Worm (Caenorhabditis elegans) whole organism, L4 larva: ENCODE data around the gene C07A9.12.

Experiments
- D1046.2 ChIP-seq: fragments of 200-800 bp; sonication (Bioruptor generic); IDR thresholded peaks from 2 replicates; pipeline ENCODE4 v1.3.6; 2022; ENCODE audit warnings: missing genetic modification characterization, missing compliant biosample characterization
- F26F4.8 ChIP-seq: fragments of 200-800 bp; sonication (Bioruptor generic); conservative IDR thresholded peaks from 2 replicates; pipeline ENCODE4 v1.3.6; 2022; ENCODE audit warnings: missing genetic modification characterization, missing compliant biosample characterization
- F37D6.2 ChIP-seq: sonication (generic microtip); optimal IDR thresholded peaks from 2 replicates; lab custom pipeline; 2016; ENCODE audit warnings: mild to moderate bottlenecking, missing genetic modification characterization, missing compliant biosample characterization
- F44E2.7 ChIP-seq: fragments of 200-800 bp; sonication (Bioruptor generic); IDR thresholded peaks from 2 replicates; pipeline ENCODE4 v2.1.2; 2022; ENCODE audit warnings: missing genetic modification characterization, missing compliant biosample characterization
- T20F7.1 ChIP-seq: fragments of 200-800 bp; sonication (Bioruptor generic); optimal IDR thresholded peaks from 2 replicates; lab custom pipeline; 2018; ENCODE audit warnings: mild to moderate bottlenecking, missing genetic modification characterization, missing compliant biosample characterization
- Y105C5A.15 ChIP-seq: fragments of 200-800 bp; sonication (Bioruptor generic); IDR thresholded peaks from 2 replicates; pipeline ENCODE4 v1.3.6; 2022; ENCODE audit warnings: missing genetic modification characterization, missing compliant biosample characterization
- Y5F2A.4 ChIP-seq: fragments of 200-800 bp; sonication (Bioruptor generic); optimal IDR thresholded peaks from 2 replicates; lab custom pipeline; 2018; ENCODE audit warnings: mild to moderate bottlenecking, missing genetic modification characterization, missing compliant biosample characterization
- ZK337.2 ChIP-seq: fragments of 200-800 bp; sonication (Bioruptor generic); IDR thresholded peaks from 2 replicates; pipeline ENCODE4 v1.3.6; 2022; ENCODE audit warnings: missing genetic modification reagents, missing genetic modification characterization, missing compliant biosample characterization
- aha-1 ChIP-seq: fragments of 150-350 bp; peaks from one replicate; lab custom pipeline; 2014; ENCODE audit warnings: missing biosample characterization, missing genetic modification characterization
- ama-1 ChIP-seq: fragments of 150-350 bp; optimal IDR thresholded peaks from 2 replicates; lab custom pipeline; 2014; ENCODE audit warnings: inconsistent platforms, mixed read lengths
- ceh-44 ChIP-seq: fragments of 200-800 bp; sonication (Bioruptor generic); IDR thresholded peaks from 2 replicates; pipeline ENCODE4 v1.3.6; 2022; ENCODE audit warnings: missing genetic modification reagents, missing genetic modification characterization, missing compliant biosample characterization
- ceh-82 ChIP-seq: sonication (generic microtip); optimal IDR thresholded peaks from 2 replicates; lab custom pipeline; 2017; ENCODE audit warnings: missing biosample characterization, missing genetic modification characterization
- ces-1 ChIP-seq: fragments of 150-350 bp; sonication (generic microtip); optimal IDR thresholded peaks from 4 replicates; lab custom pipeline; 2014; ENCODE audit warnings: missing biosample characterization, missing genetic modification reagents, missing genetic modification characterization
- cey-2 ChIP-seq: sonication (generic microtip); optimal IDR thresholded peaks from 3 replicates; lab custom pipeline; 2017; ENCODE audit warnings: missing genetic modification characterization, mild to moderate bottlenecking, missing compliant biosample characterization, antibody characterized with exemption, borderline replicate concordance; ENCODE audit not compliant: insufficient read depth
- daf-12 ChIP-seq: fragments of 150-350 bp; optimal IDR thresholded peaks from 2 replicates; lab custom pipeline; 2014; ENCODE audit warnings: missing biosample characterization, missing genetic modification reagents, missing genetic modification characterization
- dmd-8 ChIP-seq: fragments of 200-800 bp; sonication (Bioruptor generic); IDR thresholded peaks from 2 replicates; pipeline ENCODE4 v1.3.6; 2022; ENCODE audit warnings: missing genetic modification characterization, missing compliant biosample characterization
- dve-1 ChIP-seq: sonication (generic microtip); optimal IDR thresholded peaks from 2 replicates; lab custom pipeline; 2017; ENCODE audit warnings: antibody characterized with exemption, mild to moderate bottlenecking, missing genetic modification characterization, missing compliant biosample characterization; ENCODE audit not compliant: insufficient read depth
- egl-43 ChIP-seq: fragments of 200-800 bp; sonication (Bioruptor generic); IDR thresholded peaks from 2 replicates; pipeline ENCODE4 v1.3.6; 2022; ENCODE audit warnings: missing genetic modification reagents, missing genetic modification characterization, missing compliant biosample characterization
- hlh-11 ChIP-seq: fragments of 200-800 bp; sonication (Bioruptor generic); optimal IDR thresholded peaks from 2 replicates; lab custom pipeline; 2018; ENCODE audit warnings: mild to moderate bottlenecking, missing genetic modification characterization, missing compliant biosample characterization
- lim-7 ChIP-seq: fragments of 200-800 bp; sonication (Bioruptor generic); IDR thresholded peaks from 2 replicates; pipeline ENCODE4 v1.3.6; 2022; ENCODE audit warnings: missing genetic modification characterization, missing compliant biosample characterization
- lin-1 ChIP-seq: fragments of 200-800 bp; sonication (Bioruptor generic); IDR thresholded peaks from 2 replicates; pipeline ENCODE4 v1.3.6; 2022; ENCODE audit warnings: missing genetic modification reagents, missing genetic modification characterization, missing compliant biosample characterization
- lin-13 ChIP-seq: fragments of 150-350 bp; optimal IDR thresholded peaks from 2 replicates; lab custom pipeline; 2014; ENCODE audit warnings: missing biosample characterization, missing genetic modification reagents, missing genetic modification characterization
- lir-3 ChIP-seq: sonication (generic microtip); optimal IDR thresholded peaks from 2 replicates; lab custom pipeline; 2016; ENCODE audit warnings: mild to moderate bottlenecking, missing genetic modification characterization, missing compliant biosample characterization
- lsy-2 ChIP-seq, 2 experiments: fragments of 150-350 bp in 1 of 2; sonication (generic microtip) in 1 of 2; optimal IDR thresholded peaks; 2 replicates each; lab custom pipeline; 2014 to 2017; ENCODE audit warnings: missing biosample characterization in 2 of 2, missing genetic modification characterization in 2 of 2
- madf-5 ChIP-seq, 2 experiments: fragments of 200-800 bp; sonication (Bioruptor generic); IDR thresholded peaks; 2 replicates each; pipeline ENCODE4 v1.3.6; 2022; ENCODE audit warnings: missing compliant biosample characterization in 2 of 2, missing genetic modification characterization in 2 of 2
- madf-9 ChIP-seq: fragments of 200-800 bp; sonication (Bioruptor generic); conservative IDR thresholded peaks from 2 replicates; pipeline ENCODE4 v1.3.6; 2022; ENCODE audit warnings: missing genetic modification reagents, missing genetic modification characterization, missing compliant biosample characterization
- mdt-29 ChIP-seq: fragments of 200-800 bp; sonication (Bioruptor generic); IDR thresholded peaks from 2 replicates; pipeline ENCODE4 v1.3.6; 2022; ENCODE audit warnings: missing genetic modification reagents, missing genetic modification characterization, missing compliant biosample characterization
- mes-2 ChIP-seq: sonication (generic microtip); optimal IDR thresholded peaks from 2 replicates; lab custom pipeline; 2016; ENCODE audit warnings: missing genotype, mild to moderate bottlenecking, missing genetic modification characterization, missing compliant biosample characterization; ENCODE audit not compliant: poor library complexity, severe bottlenecking
- mxl-2 ChIP-seq: fragments of 200-800 bp; sonication (Bioruptor generic); conservative IDR thresholded peaks from 2 replicates; pipeline ENCODE4 v1.3.6; 2022; ENCODE audit warnings: missing genetic modification reagents, missing genetic modification characterization, missing compliant biosample characterization
- mxl-3 ChIP-seq: fragments of 200-800 bp; sonication (Bioruptor generic); optimal IDR thresholded peaks from 2 replicates; lab custom pipeline; 2018; ENCODE audit warnings: mild to moderate bottlenecking, missing genetic modification characterization, missing compliant biosample characterization
- nhr-10 ChIP-seq: fragments of 150-350 bp; optimal IDR thresholded peaks from 2 replicates; lab custom pipeline; 2014; ENCODE audit warnings: missing biosample characterization, missing genetic modification characterization
- nhr-111 ChIP-seq: fragments of 200-800 bp; sonication (Bioruptor generic); optimal IDR thresholded peaks from 2 replicates; lab custom pipeline; 2018; ENCODE audit warnings: mild to moderate bottlenecking, missing genetic modification characterization, missing compliant biosample characterization
- nhr-25 ChIP-seq: sonication (generic microtip); optimal IDR thresholded peaks from 2 replicates; lab custom pipeline; 2017; ENCODE audit warnings: missing genetic modification characterization, mild to moderate bottlenecking, missing compliant biosample characterization, antibody characterized with exemption, moderate library complexity, borderline replicate concordance; ENCODE audit not compliant: insufficient read depth
- nhr-28 ChIP-seq: fragments of 150-350 bp; optimal IDR thresholded peaks from 2 replicates; lab custom pipeline; 2014; ENCODE audit warnings: missing biosample characterization, missing genetic modification characterization
- nhr-76 ChIP-seq: fragments of 150-350 bp; optimal IDR thresholded peaks from 2 replicates; lab custom pipeline; 2014; ENCODE audit warnings: missing biosample characterization, missing genetic modification characterization
- nhr-77 ChIP-seq: fragments of 150-350 bp; optimal IDR thresholded peaks from 2 replicates; lab custom pipeline; 2014; ENCODE audit warnings: missing biosample characterization, missing genetic modification characterization
- rbr-2 ChIP-seq: sonication (generic microtip); optimal IDR thresholded peaks from 2 replicates; lab custom pipeline; 2016; ENCODE audit warnings: missing genotype, missing genetic modification characterization, missing compliant biosample characterization
- saeg-2 ChIP-seq: fragments of 200-800 bp; sonication (Bioruptor generic); IDR thresholded peaks from 2 replicates; pipeline ENCODE4 v1.3.6; 2022; ENCODE audit warnings: missing genetic modification reagents, missing genetic modification characterization, missing compliant biosample characterization
- set-16 ChIP-seq: fragments of 200-800 bp; sonication (Bioruptor generic); IDR thresholded peaks from 2 replicates; pipeline ENCODE4 v1.3.6; 2022; ENCODE audit warnings: missing genetic modification reagents, missing genetic modification characterization, missing compliant biosample characterization
- snpc-4 ChIP-seq: fragments of 150-350 bp; optimal IDR thresholded peaks from 2 replicates; lab custom pipeline; 2014; ENCODE audit warnings: missing biosample characterization, missing genetic modification characterization
- spr-1 ChIP-seq: sonication (generic microtip); optimal IDR thresholded peaks from 2 replicates; lab custom pipeline; 2016; ENCODE audit warnings: mild to moderate bottlenecking, missing genetic modification characterization, missing compliant biosample characterization
- tag-97 ChIP-seq: fragments of 200-800 bp; sonication (Bioruptor generic); IDR thresholded peaks from 2 replicates; pipeline ENCODE4 v1.3.6; 2022; ENCODE audit warnings: missing genetic modification characterization, missing compliant biosample characterization
- tra-1 ChIP-seq: fragments of 200-800 bp; sonication (Bioruptor generic); IDR thresholded peaks from 2 replicates; pipeline ENCODE4 v1.3.6; 2022; ENCODE audit warnings: missing genetic modification reagents, missing genetic modification characterization, missing compliant biosample characterization
- unc-62 ChIP-seq, 3 experiments: fragments of 150-350 bp in 1 of 3; sonication (generic microtip); optimal IDR thresholded peaks in 2 of 3; peaks in 1 of 3; 1 replicate in 1 of 3; 2 replicates in 2 of 3; lab custom pipeline; 2014 to 2017; ENCODE audit warnings: missing biosample characterization in 3 of 3, missing genetic modification characterization in 3 of 3, missing genetic modification reagents in 3 of 3, missing genotype in 1 of 3
- zip-11 ChIP-seq: fragments of 200-800 bp; sonication (Bioruptor generic); IDR thresholded peaks from 2 replicates; pipeline ENCODE4 v1.3.6; 2022; ENCODE audit warnings: missing genetic modification characterization, missing compliant biosample characterization

Gene C07A9.12

DNA sequence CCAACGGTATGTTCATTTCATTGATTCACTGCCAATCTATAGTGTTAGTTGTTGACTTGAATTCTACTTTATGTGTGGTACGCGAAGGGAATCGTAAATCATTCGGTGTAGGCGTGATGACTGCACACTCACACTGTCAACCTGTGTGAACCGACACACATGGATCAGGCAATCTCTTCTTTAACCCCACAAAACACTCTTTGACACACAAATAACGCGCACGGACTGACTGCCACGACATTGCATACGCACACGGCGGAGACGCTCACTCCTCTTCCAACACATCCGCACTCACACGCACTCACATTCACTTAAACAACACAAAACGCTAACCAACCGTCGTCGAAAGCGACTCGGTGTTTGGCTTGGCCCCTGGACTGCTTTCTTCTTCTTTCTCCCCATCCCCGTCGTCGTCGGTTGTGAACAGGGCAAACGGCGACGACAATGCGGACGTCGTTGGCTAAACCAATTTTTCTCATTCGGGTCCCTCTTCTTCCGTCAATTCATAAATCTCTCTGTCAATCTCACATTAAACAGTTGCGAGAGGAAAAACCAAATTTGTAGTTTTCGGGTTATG lies 27.1 kb downstream of the C07A9.12 start:
- no peak for TF ChIP-seq cey-2 (tag; lab: Kevin White, UChicago)
- TF ChIP-seq Y105C5A.15 (GFP tag; lab: Robert Waterston, UW): no peak
- TF ChIP-seq egl-43 (GFP tag; lab: Robert Waterston, UW): no peak
- peak; percentile 27 for TF ChIP-seq mxl-3 (GFP tag; lab: Kevin White, UChicago)
- no peak for TF ChIP-seq nhr-25 (tag; lab: Kevin White, UChicago)
- TF ChIP-seq ceh-44: no peak
- no peak for TF ChIP-seq daf-12 (tag; lab: Kevin White, UChicago)
- no peak for TF ChIP-seq T20F7.1 (GFP tag; lab: Kevin White, UChicago)
- peak; percentile 65 for TF ChIP-seq nhr-28
- no peak for TF ChIP-seq madf-9
- no peak for TF ChIP-seq mdt-29
- no peak for TF ChIP-seq rbr-2 (tag; lab: Kevin White, UChicago)
- no peak for TF ChIP-seq dmd-8 (GFP tag; lab: Robert Waterston, UW)
- TF ChIP-seq aha-1: peak; percentile 97
- no peak for TF ChIP-seq ZK337.2 (GFP tag; lab: Robert Waterston, UW)
- no peak for TF ChIP-seq lir-3
- no peak for TF ChIP-seq zip-11 (GFP tag; lab: Robert Waterston, UW)
- TF ChIP-seq spr-1: no peak
- no peak for TF ChIP-seq lin-13 (GFP tag; lab: Kevin White, UChicago)
- TF ChIP-seq Y5F2A.4 (GFP tag; lab: Kevin White, UChicago): no peak
- TF ChIP-seq nhr-77 (tag; lab: Kevin White, UChicago): no peak
- no peak for TF ChIP-seq F37D6.2
- TF ChIP-seq mxl-2: no peak
- no peak for TF ChIP-seq F26F4.8 (GFP tag; lab: Robert Waterston, UW)
- no peak for TF ChIP-seq ama-1
- TF ChIP-seq F44E2.7: no peak
- no peak for TF ChIP-seq ceh-82 (tag; lab: Kevin White, UChicago)
- no peak for TF ChIP-seq nhr-111 (GFP tag; lab: Kevin White, UChicago)
- TF ChIP-seq hlh-11 (tag; lab: Kevin White, UChicago): peak; percentile 8

DNA sequence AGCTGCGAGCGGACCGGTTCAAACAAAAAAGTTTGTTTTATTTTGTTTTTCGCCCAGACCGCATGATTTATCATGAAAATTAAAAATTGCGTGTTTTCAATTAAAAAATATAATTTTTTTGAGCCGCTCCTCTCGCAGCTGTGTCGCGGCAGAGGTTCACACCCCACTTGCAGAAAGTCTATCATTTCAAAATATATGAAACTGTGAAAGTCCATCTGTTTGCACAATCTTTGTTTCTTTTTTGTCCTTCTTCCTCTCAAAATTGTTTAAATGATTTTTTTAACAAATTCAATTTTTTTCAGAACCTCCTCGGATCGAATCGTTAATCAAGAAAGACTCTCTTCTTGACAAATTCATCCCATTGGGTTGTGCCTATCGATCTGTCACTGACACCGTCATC lies 27.8 kb downstream of the C07A9.12 start, which contains the start of gene tlk-1:
Gene tlk-1 (plus strand): TSS at position 301 of the 400 bp plus-strand sequence.
- TF ChIP-seq snpc-4 (tag; lab: Kevin White, UChicago) (no peak), nhr-10 (tag; lab: Kevin White, UChicago) (no peak), F37D6.2 (no peak), tag-97 (GFP tag; lab: Robert Waterston, UW) (no peak), nhr-76 (tag; lab: Kevin White, UChicago) (no peak), dve-1 (tag; lab: Kevin White, UChicago) (no peak), set-16 (GFP tag; lab: Robert Waterston, UW) (0 out of 2 replicates have a peak, but pooled peaks have one; percentile 5)

DNA sequence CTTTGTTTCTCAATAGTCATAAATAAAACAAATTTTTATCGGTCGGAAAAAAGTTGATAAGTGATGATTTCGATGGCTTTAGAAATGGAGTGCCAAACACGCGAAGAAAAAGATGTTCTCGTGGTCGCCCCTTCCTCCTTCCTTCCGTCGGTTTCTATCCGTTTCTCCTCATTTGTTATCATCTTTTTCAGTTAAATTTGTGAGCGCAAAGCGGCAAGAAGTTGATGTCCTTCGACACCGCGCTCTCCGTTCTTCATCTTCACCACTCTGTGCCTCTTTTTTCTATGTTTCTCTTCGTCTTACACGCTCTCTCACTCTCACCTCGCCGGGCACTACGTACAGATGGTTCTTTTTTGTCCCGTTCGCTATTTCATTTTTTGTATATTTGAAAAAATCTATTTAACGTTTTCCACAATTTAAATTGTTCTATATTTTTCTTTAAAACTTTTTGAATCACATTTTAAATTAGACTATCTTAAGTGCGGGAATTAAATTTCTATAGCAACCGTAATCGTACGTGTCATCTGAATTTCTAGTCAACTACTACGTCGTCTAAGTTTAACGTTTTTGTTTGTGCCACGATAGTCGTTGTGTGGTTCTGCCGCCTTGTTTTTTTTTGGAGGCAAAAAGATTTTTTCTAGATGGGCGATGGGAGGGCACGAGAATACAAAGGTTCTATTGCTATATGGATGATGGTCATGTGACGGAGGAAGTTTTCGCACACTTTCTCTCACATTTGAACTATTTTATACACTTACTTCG lies 28.5 kb downstream of the C07A9.12 start:
- TF ChIP-seq hlh-11 (tag; lab: Kevin White, UChicago) (peak; percentile 58), mxl-2 (no peak), tra-1 (0 out of 2 replicates have a peak, but pooled peaks have one; percentile 40), mes-2 (peak; percentile 41), ceh-44 (no peak), ces-1 (no peak), saeg-2 (GFP tag; lab: Robert Waterston, UW) (no peak), nhr-28 (peak; percentile 52), T20F7.1 (GFP tag; lab: Kevin White, UChicago) (no peak), lin-13 (GFP tag; lab: Kevin White, UChicago) (no peak), dve-1 (tag; lab: Kevin White, UChicago) (peak; percentile 40), zip-11 (GFP tag; lab: Robert Waterston, UW) (no peak), lsy-2 (tag; optimal IDR thresholded peaks at IDR 0.05; lab: Kevin White, UChicago) (peak in 1 of 2 experiments; percentile 38), unc-62 (GFP tag; optimal IDR thresholded peaks at IDR 0.05 in 1 of 2; lab: Kevin White, UChicago) (peak in 1 of 2 experiments; percentile 84), unc-62 (tag; optimal IDR thresholded peaks at IDR 0.05; lab: Kevin White, UChicago) (no peak), lin-1 (no peak), aha-1 (peak; percentile 80), D1046.2 (no peak), madf-5 (GFP tag; IDR thresholded peaks at IDR 0.05; lab: Robert Waterston, UW) (no peak), lim-7 (no peak)
